Worm (Caenorhabditis elegans) whole organism, L4 larva: ENCODE data around the gene sptl-3.

Experiments used
- F37D6.2 ChIP-seq: sonication (generic microtip); optimal IDR thresholded peaks from 2 replicates; lab custom pipeline; 2016; ENCODE audit warnings: mild to moderate bottlenecking, missing genetic modification characterization, missing compliant biosample characterization
- F49E8.2 ChIP-seq: sonication (generic microtip); optimal IDR thresholded peaks from 2 replicates; lab custom pipeline; 2016; ENCODE audit warnings: missing compliant biosample characterization, mild to moderate bottlenecking, missing genetic modification characterization, borderline replicate concordance
- Y105C5A.15 ChIP-seq: fragments of 200-800 bp; sonication (Bioruptor generic); IDR thresholded peaks from 2 replicates; pipeline ENCODE4 v1.3.6; 2022; ENCODE audit warnings: missing genetic modification characterization, missing compliant biosample characterization
- Y75B8A.6 ChIP-seq: fragments of 200-800 bp; sonication (Bioruptor generic); IDR thresholded peaks from 2 replicates; pipeline ENCODE4 v1.3.6; 2022; ENCODE audit warnings: missing genetic modification reagents, missing genetic modification characterization, missing compliant biosample characterization
- ZK337.2 ChIP-seq: fragments of 200-800 bp; sonication (Bioruptor generic); IDR thresholded peaks from 2 replicates; pipeline ENCODE4 v1.3.6; 2022; ENCODE audit warnings: missing genetic modification reagents, missing genetic modification characterization, missing compliant biosample characterization
- aha-1 ChIP-seq: fragments of 150-350 bp; peaks from one replicate; lab custom pipeline; 2014; ENCODE audit warnings: missing biosample characterization, missing genetic modification characterization
- arid-1 ChIP-seq: fragments of 200-800 bp; sonication (Bioruptor generic); conservative IDR thresholded peaks from 2 replicates; pipeline ENCODE4 v1.3.6; 2022; ENCODE audit warnings: missing genetic modification reagents, missing genetic modification characterization, missing compliant biosample characterization
- ceh-20 ChIP-seq: fragments of 200-800 bp; sonication (Bioruptor generic); IDR thresholded peaks from 2 replicates; pipeline ENCODE4 v1.3.6; 2022; ENCODE audit warnings: missing genetic modification reagents, missing genetic modification characterization, missing compliant biosample characterization
- ceh-82 ChIP-seq: sonication (generic microtip); optimal IDR thresholded peaks from 2 replicates; lab custom pipeline; 2017; ENCODE audit warnings: missing biosample characterization, missing genetic modification characterization
- ces-1 ChIP-seq: fragments of 150-350 bp; sonication (generic microtip); optimal IDR thresholded peaks from 4 replicates; lab custom pipeline; 2014; ENCODE audit warnings: missing biosample characterization, missing genetic modification reagents, missing genetic modification characterization
- daf-16 ChIP-seq, 3 experiments: sonication (generic microtip); optimal IDR thresholded peaks; 2 replicates each; lab custom pipeline; 2016 to 2017; ENCODE audit warnings: missing genetic modification characterization in 3 of 3, missing genetic modification reagents in 3 of 3, mild to moderate bottlenecking in 2 of 3, missing compliant biosample characterization in 2 of 3, missing biosample characterization in 1 of 3, moderate library complexity in 1 of 3
- daf-19 ChIP-seq: fragments of 200-800 bp; sonication (Bioruptor generic); conservative IDR thresholded peaks from 2 replicates; pipeline ENCODE4 v1.3.6; 2022; ENCODE audit warnings: missing genetic modification characterization, missing compliant biosample characterization
- dmd-6 ChIP-seq: fragments of 200-800 bp; sonication (Bioruptor generic); IDR thresholded peaks from 2 replicates; pipeline ENCODE4 v1.3.6; 2022; ENCODE audit warnings: missing genetic modification reagents, missing genetic modification characterization, missing compliant biosample characterization
- dve-1 ChIP-seq: sonication (generic microtip); optimal IDR thresholded peaks from 2 replicates; lab custom pipeline; 2017; ENCODE audit warnings: antibody characterized with exemption, mild to moderate bottlenecking, missing genetic modification characterization, missing compliant biosample characterization; ENCODE audit not compliant: insufficient read depth
- egl-27 ChIP-seq: sonication (generic microtip); optimal IDR thresholded peaks from 3 replicates; lab custom pipeline; 2017; ENCODE audit warnings: missing biosample characterization, missing genetic modification reagents, missing genetic modification characterization
- egl-43 ChIP-seq: fragments of 200-800 bp; sonication (Bioruptor generic); IDR thresholded peaks from 2 replicates; pipeline ENCODE4 v1.3.6; 2022; ENCODE audit warnings: missing genetic modification reagents, missing genetic modification characterization, missing compliant biosample characterization
- fkh-10 ChIP-seq: fragments of 150-350 bp; optimal IDR thresholded peaks from 2 replicates; lab custom pipeline; 2014; ENCODE audit warnings: missing biosample characterization, missing genetic modification reagents, missing genetic modification characterization
- fos-1 ChIP-seq: fragments of 150-350 bp; optimal IDR thresholded peaks from 2 replicates; lab custom pipeline; 2014; ENCODE audit warnings: missing biosample characterization, missing genetic modification characterization
- hlh-11 ChIP-seq: fragments of 200-800 bp; sonication (Bioruptor generic); optimal IDR thresholded peaks from 2 replicates; lab custom pipeline; 2018; ENCODE audit warnings: mild to moderate bottlenecking, missing genetic modification characterization, missing compliant biosample characterization
- hlh-30 ChIP-seq: sonication (generic microtip); optimal IDR thresholded peaks from 2 replicates; lab custom pipeline; 2017; ENCODE audit warnings: antibody characterized with exemption, mild to moderate bottlenecking, missing genetic modification characterization, missing compliant biosample characterization; ENCODE audit not compliant: insufficient read depth
- lin-13 ChIP-seq: fragments of 150-350 bp; optimal IDR thresholded peaks from 2 replicates; lab custom pipeline; 2014; ENCODE audit warnings: missing biosample characterization, missing genetic modification reagents, missing genetic modification characterization
- lsy-2 ChIP-seq, 2 experiments: fragments of 150-350 bp in 1 of 2; sonication (generic microtip) in 1 of 2; optimal IDR thresholded peaks; 2 replicates each; lab custom pipeline; 2014 to 2017; ENCODE audit warnings: missing biosample characterization in 2 of 2, missing genetic modification characterization in 2 of 2
- mdl-1 ChIP-seq, 2 experiments: fragments of 150-350 bp in 1 of 2; sonication (generic microtip) in 1 of 2; optimal IDR thresholded peaks; 2 replicates each; lab custom pipeline; 2014 to 2017; ENCODE audit warnings: missing biosample characterization in 2 of 2, missing genetic modification characterization in 2 of 2
- mes-2 ChIP-seq: sonication (generic microtip); optimal IDR thresholded peaks from 2 replicates; lab custom pipeline; 2016; ENCODE audit warnings: missing genotype, mild to moderate bottlenecking, missing genetic modification characterization, missing compliant biosample characterization; ENCODE audit not compliant: poor library complexity, severe bottlenecking
- mxl-2 ChIP-seq: fragments of 200-800 bp; sonication (Bioruptor generic); conservative IDR thresholded peaks from 2 replicates; pipeline ENCODE4 v1.3.6; 2022; ENCODE audit warnings: missing genetic modification reagents, missing genetic modification characterization, missing compliant biosample characterization
- mxl-3 ChIP-seq: fragments of 200-800 bp; sonication (Bioruptor generic); optimal IDR thresholded peaks from 2 replicates; lab custom pipeline; 2018; ENCODE audit warnings: mild to moderate bottlenecking, missing genetic modification characterization, missing compliant biosample characterization
- nhr-10 ChIP-seq: fragments of 150-350 bp; optimal IDR thresholded peaks from 2 replicates; lab custom pipeline; 2014; ENCODE audit warnings: missing biosample characterization, missing genetic modification characterization
- nhr-102 ChIP-seq: sonication (generic microtip); optimal IDR thresholded peaks from 2 replicates; lab custom pipeline; 2016; ENCODE audit warnings: mild to moderate bottlenecking, missing genetic modification characterization, moderate library complexity, missing compliant biosample characterization
- nhr-111 ChIP-seq: fragments of 200-800 bp; sonication (Bioruptor generic); optimal IDR thresholded peaks from 2 replicates; lab custom pipeline; 2018; ENCODE audit warnings: mild to moderate bottlenecking, missing genetic modification characterization, missing compliant biosample characterization
- nhr-237 ChIP-seq: sonication (generic microtip); optimal IDR thresholded peaks from 2 replicates; lab custom pipeline; 2017; ENCODE audit warnings: missing biosample characterization, missing genetic modification characterization
- nhr-28 ChIP-seq: fragments of 150-350 bp; optimal IDR thresholded peaks from 2 replicates; lab custom pipeline; 2014; ENCODE audit warnings: missing biosample characterization, missing genetic modification characterization
- nhr-42 ChIP-seq: fragments of 200-800 bp; sonication (Bioruptor generic); IDR thresholded peaks from 2 replicates; pipeline ENCODE4 v1.3.6; 2022; ENCODE audit warnings: missing genetic modification characterization, missing compliant biosample characterization
- nhr-48 ChIP-seq: sonication (generic microtip); optimal IDR thresholded peaks from 2 replicates; lab custom pipeline; 2016; ENCODE audit warnings: mild to moderate bottlenecking, missing genetic modification characterization, missing compliant biosample characterization
- nhr-6 ChIP-seq: fragments of 150-350 bp; optimal IDR thresholded peaks from 2 replicates; lab custom pipeline; 2014; ENCODE audit warnings: missing biosample characterization, missing genetic modification characterization
- nhr-77 ChIP-seq: fragments of 150-350 bp; optimal IDR thresholded peaks from 2 replicates; lab custom pipeline; 2014; ENCODE audit warnings: missing biosample characterization, missing genetic modification characterization
- pha-4 ChIP-seq, 2 experiments: fragments of 150-350 bp in 1 of 2; fragments of 200-800 bp in 1 of 2; sonication (Bioruptor generic) in 1 of 2; IDR thresholded peaks in 1 of 2; optimal IDR thresholded peaks in 1 of 2; 2 replicates each; pipeline versions ENCODE4 v1.3.6 to Lab custom; 2014 to 2022; ENCODE audit warnings: missing genetic modification characterization in 2 of 2, missing genetic modification reagents in 2 of 2, missing biosample characterization in 1 of 2, missing compliant biosample characterization in 1 of 2
- pqm-1 ChIP-seq: sonication (generic microtip); optimal IDR thresholded peaks from 2 replicates; lab custom pipeline; 2017; ENCODE audit warnings: missing biosample characterization, missing genetic modification characterization
- sdz-12 ChIP-seq: fragments of 200-800 bp; sonication (Bioruptor generic); optimal IDR thresholded peaks from 2 replicates; lab custom pipeline; 2018; ENCODE audit warnings: mild to moderate bottlenecking, missing genetic modification characterization, missing compliant biosample characterization
- skn-1 ChIP-seq: fragments of 150-350 bp; optimal IDR thresholded peaks from 2 replicates; lab custom pipeline; 2014; ENCODE audit warnings: missing biosample characterization, missing genetic modification characterization
- snpc-1.2 ChIP-seq: fragments of 200-800 bp; sonication (Bioruptor generic); IDR thresholded peaks from 2 replicates; pipeline ENCODE4 v1.3.6; 2022; ENCODE audit warnings: missing genetic modification reagents, missing genetic modification characterization, missing compliant biosample characterization
- snpc-4 ChIP-seq: fragments of 150-350 bp; optimal IDR thresholded peaks from 2 replicates; lab custom pipeline; 2014; ENCODE audit warnings: missing biosample characterization, missing genetic modification characterization
- spr-3 ChIP-seq: fragments of 200-800 bp; sonication (Bioruptor generic); optimal IDR thresholded peaks from 2 replicates; lab custom pipeline; 2018; ENCODE audit warnings: mild to moderate bottlenecking, missing genetic modification characterization, missing compliant biosample characterization
- tra-1 ChIP-seq: fragments of 200-800 bp; sonication (Bioruptor generic); IDR thresholded peaks from 2 replicates; pipeline ENCODE4 v1.3.6; 2022; ENCODE audit warnings: missing genetic modification reagents, missing genetic modification characterization, missing compliant biosample characterization
- unc-62 ChIP-seq, 3 experiments: fragments of 150-350 bp in 1 of 3; sonication (generic microtip); optimal IDR thresholded peaks in 2 of 3; peaks in 1 of 3; 1 replicate in 1 of 3; 2 replicates in 2 of 3; lab custom pipeline; 2014 to 2017; ENCODE audit warnings: missing biosample characterization in 3 of 3, missing genetic modification characterization in 3 of 3, missing genetic modification reagents in 3 of 3, missing genotype in 1 of 3
- vab-7 ChIP-seq: fragments of 200-800 bp; sonication (Bioruptor generic); IDR thresholded peaks from 2 replicates; pipeline ENCODE4 v1.3.6; 2022; ENCODE audit warnings: missing genetic modification reagents, missing genetic modification characterization, missing compliant biosample characterization
- ztf-11 ChIP-seq: fragments of 150-350 bp; optimal IDR thresholded peaks from 2 replicates; lab custom pipeline; 2014; ENCODE audit warnings: missing biosample characterization, missing genetic modification characterization
- ztf-7 ChIP-seq: fragments of 150-350 bp; optimal IDR thresholded peaks from 2 replicates; lab custom pipeline; 2014; ENCODE audit warnings: missing biosample characterization, missing genetic modification characterization

Gene sptl-3

ce11 chrV:13878226-13878625 lies 14.9 kb upstream of the sptl-3 start:
- TF ChIP-seq pqm-1 (tag; lab: Kevin White, UChicago) = peak; percentile 61
- peak; percentile 95 for TF ChIP-seq nhr-28 (tag; lab: Kevin White, UChicago)
- no peak for TF ChIP-seq aha-1 (tag; lab: Kevin White, UChicago)
- TF ChIP-seq fos-1 = no peak
- no peak for TF ChIP-seq sdz-12 (GFP tag; lab: Kevin White, UChicago)
- peak; percentile 80 for TF ChIP-seq hlh-11 (tag; lab: Kevin White, UChicago)
- peak in 1 of 2 experiments; percentile 71 for TF ChIP-seq mdl-1 (tag; optimal IDR thresholded peaks at IDR 0.05; lab: Kevin White, UChicago)
- TF ChIP-seq egl-27 (tag; lab: Kevin White, UChicago) = no peak
- TF ChIP-seq ztf-7 = no peak
- peak; percentile 70 for TF ChIP-seq nhr-6
- peak; percentile 53 for TF ChIP-seq mxl-3 (GFP tag; lab: Kevin White, UChicago)
- TF ChIP-seq nhr-77 (tag; lab: Kevin White, UChicago) = peak; percentile 65
- TF ChIP-seq lin-13 = peak; percentile 7
- no peak for TF ChIP-seq daf-16 (GFP tag; optimal IDR thresholded peaks at IDR 0.05; lab: Kevin White, UChicago)
- peak; percentile 91 for TF ChIP-seq daf-16 (tag; optimal IDR thresholded peaks at IDR 0.05; lab: Kevin White, UChicago)
- peak; percentile 88 for TF ChIP-seq dve-1 (tag; lab: Kevin White, UChicago)
- TF ChIP-seq nhr-10 = peak; percentile 29
- peak; percentile 67 for TF ChIP-seq hlh-30 (tag; lab: Kevin White, UChicago)
- peak; percentile 82 for TF ChIP-seq dmd-6 (GFP tag; lab: Robert Waterston, UW)
- peak; percentile 12; the same call in 1 of the 2 replicates for TF ChIP-seq ceh-20 (GFP tag; lab: Robert Waterston, UW)
- TF ChIP-seq mes-2 (tag; lab: Kevin White, UChicago) = peak; percentile 24
- TF ChIP-seq nhr-48 (tag; lab: Kevin White, UChicago) = peak; percentile 28
- TF ChIP-seq ztf-11 (tag; lab: Kevin White, UChicago) = no peak
- TF ChIP-seq unc-62 (GFP tag; optimal IDR thresholded peaks at IDR 0.05 in 1 of 2; lab: Kevin White, UChicago) = peak in 1 of 2 experiments; percentile 98
- no peak for TF ChIP-seq unc-62 (tag; optimal IDR thresholded peaks at IDR 0.05; lab: Kevin White, UChicago)
- TF ChIP-seq, all 104 proteins: peak for 17

DNA sequence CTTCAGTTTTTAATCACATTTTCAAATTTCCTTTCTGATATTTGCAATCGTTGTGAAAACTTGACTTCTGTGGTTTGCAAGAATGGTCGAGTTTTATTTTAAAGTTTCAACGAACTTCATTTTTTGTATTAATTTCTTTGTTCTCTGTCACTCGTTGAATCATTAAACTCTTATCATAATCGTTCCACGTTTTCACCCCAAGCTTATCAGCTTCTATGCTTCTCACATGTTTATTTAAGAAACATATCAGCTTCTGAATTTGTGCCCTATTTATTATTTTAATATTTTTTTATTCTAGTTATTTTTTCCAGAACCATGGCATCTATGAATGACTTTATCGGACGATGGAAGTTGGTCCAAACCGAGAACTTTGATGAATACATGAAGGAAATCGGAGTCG lies 13.9 kb upstream of the sptl-3 start, which contains the start of gene lbp-7:
TSS of gene lbp-7 (plus strand) at position 312 of the 400 bp plus-strand sequence.
- no peak for TF ChIP-seq F37D6.2 (tag; lab: Kevin White, UChicago)
- TF ChIP-seq ces-1 = no peak
- no peak for TF ChIP-seq mes-2 (tag; lab: Kevin White, UChicago)
- TF ChIP-seq ceh-82 (tag; lab: Kevin White, UChicago) = no peak
- TF ChIP-seq arid-1 (GFP tag; lab: Robert Waterston, UW) = no peak
- TF ChIP-seq nhr-28 (tag; lab: Kevin White, UChicago) = peak; percentile 63
- no peak for TF ChIP-seq nhr-111 (GFP tag; lab: Kevin White, UChicago)
- no peak for TF ChIP-seq pha-4 (GFP tag; IDR thresholded peaks at IDR 0.05; lab: Robert Waterston, UW)
- no peak for TF ChIP-seq pha-4 (tag; optimal IDR thresholded peaks at IDR 0.05; lab: Kevin White, UChicago)
- TF ChIP-seq fkh-10 (GFP tag; lab: Kevin White, UChicago) = no peak
- no peak for TF ChIP-seq daf-19
- no peak for TF ChIP-seq skn-1 (tag; lab: Kevin White, UChicago)
- TF ChIP-seq Y75B8A.6 (GFP tag; lab: Robert Waterston, UW) = no peak
- TF ChIP-seq ztf-11 (tag; lab: Kevin White, UChicago) = no peak
- TF ChIP-seq nhr-42 (GFP tag; lab: Robert Waterston, UW) = no peak
- no peak for TF ChIP-seq F49E8.2 (tag; lab: Kevin White, UChicago)
- TF ChIP-seq nhr-102 (tag; lab: Kevin White, UChicago) = no peak
- no peak for TF ChIP-seq snpc-1.2 (GFP tag; lab: Robert Waterston, UW)
- TF ChIP-seq Y105C5A.15 (GFP tag; lab: Robert Waterston, UW) = no peak
- TF ChIP-seq pqm-1 (tag; lab: Kevin White, UChicago) = peak; percentile 70
- TF ChIP-seq egl-43 (GFP tag; lab: Robert Waterston, UW) = no peak
- TF ChIP-seq hlh-11 (tag; lab: Kevin White, UChicago) = peak; percentile 55
- no peak for TF ChIP-seq mxl-3 (GFP tag; lab: Kevin White, UChicago)
- TF ChIP-seq vab-7 (GFP tag; lab: Robert Waterston, UW) = no peak
- no peak for TF ChIP-seq ztf-7
- TF ChIP-seq fos-1 = no peak
- TF ChIP-seq nhr-237 (tag; lab: Kevin White, UChicago) = no peak
- TF ChIP-seq tra-1 (GFP tag; lab: Robert Waterston, UW) = 0 out of 2 replicates have a peak, but pooled peaks have one; percentile 25
- no peak for TF ChIP-seq lin-13
- TF ChIP-seq spr-3 (GFP tag; lab: Kevin White, UChicago) = no peak
- TF ChIP-seq nhr-6 = peak; percentile 31
- no peak for TF ChIP-seq mxl-2 (GFP tag; lab: Robert Waterston, UW)
- TF ChIP-seq snpc-4 (tag; lab: Kevin White, UChicago) = no peak
- TF ChIP-seq ZK337.2 (GFP tag; lab: Robert Waterston, UW) = no peak
- TF ChIP-seq lsy-2 (tag; optimal IDR thresholded peaks at IDR 0.05; lab: Kevin White, UChicago) = no peak
